Worm (Caenorhabditis elegans) whole organism, L4 larva: ENCODE data around the gene C13C4.8.

Source experiments
- R02D3.7 ChIP-seq: fragments of 150-350 bp; sonication (generic microtip); optimal IDR thresholded peaks from 3 replicates; lab custom pipeline; 2014; ENCODE audit warnings: missing biosample characterization, missing genetic modification characterization
- T20F7.1 ChIP-seq: fragments of 200-800 bp; sonication (Bioruptor generic); optimal IDR thresholded peaks from 2 replicates; lab custom pipeline; 2018; ENCODE audit warnings: mild to moderate bottlenecking, missing genetic modification characterization, missing compliant biosample characterization
- Y5F2A.4 ChIP-seq: fragments of 200-800 bp; sonication (Bioruptor generic); optimal IDR thresholded peaks from 2 replicates; lab custom pipeline; 2018; ENCODE audit warnings: mild to moderate bottlenecking, missing genetic modification characterization, missing compliant biosample characterization
- aha-1 ChIP-seq: fragments of 150-350 bp; peaks from one replicate; lab custom pipeline; 2014; ENCODE audit warnings: missing biosample characterization, missing genetic modification characterization
- aly-2 ChIP-seq: sonication (generic microtip); optimal IDR thresholded peaks from 2 replicates; lab custom pipeline; 2018; ENCODE audit warnings: missing biosample characterization, missing genetic modification characterization
- ceh-20 ChIP-seq: fragments of 200-800 bp; sonication (Bioruptor generic); IDR thresholded peaks from 2 replicates; pipeline ENCODE4 v1.3.6; 2022; ENCODE audit warnings: missing genetic modification reagents, missing genetic modification characterization, missing compliant biosample characterization
- ceh-28 ChIP-seq: fragments of 150-350 bp; optimal IDR thresholded peaks from 2 replicates; lab custom pipeline; 2014; ENCODE audit warnings: missing biosample characterization, missing genetic modification reagents, missing genetic modification characterization
- ceh-32 ChIP-seq: sonication (generic microtip); optimal IDR thresholded peaks from 2 replicates; lab custom pipeline; 2016; ENCODE audit warnings: mild to moderate bottlenecking, missing genetic modification characterization, missing compliant biosample characterization; ENCODE audit not compliant: poor library complexity
- ceh-82 ChIP-seq: sonication (generic microtip); optimal IDR thresholded peaks from 2 replicates; lab custom pipeline; 2017; ENCODE audit warnings: missing biosample characterization, missing genetic modification characterization
- ces-1 ChIP-seq: fragments of 150-350 bp; sonication (generic microtip); optimal IDR thresholded peaks from 4 replicates; lab custom pipeline; 2014; ENCODE audit warnings: missing biosample characterization, missing genetic modification reagents, missing genetic modification characterization
- daf-8 ChIP-seq: fragments of 200-800 bp; sonication (Bioruptor generic); IDR thresholded peaks from 2 replicates; pipeline ENCODE4 v1.3.6; 2022; ENCODE audit warnings: missing genetic modification characterization, missing compliant biosample characterization
- dmd-6 ChIP-seq: fragments of 200-800 bp; sonication (Bioruptor generic); IDR thresholded peaks from 2 replicates; pipeline ENCODE4 v1.3.6; 2022; ENCODE audit warnings: missing genetic modification reagents, missing genetic modification characterization, missing compliant biosample characterization
- dpl-1 ChIP-seq: fragments of 150-350 bp; optimal IDR thresholded peaks from 2 replicates; lab custom pipeline; 2014; ENCODE audit warnings: missing biosample characterization, missing genetic modification reagents, missing genetic modification characterization
- duxl-1 ChIP-seq: sonication (generic microtip); optimal IDR thresholded peaks from 2 replicates; lab custom pipeline; 2016; ENCODE audit warnings: mild to moderate bottlenecking, missing genetic modification characterization, moderate library complexity, missing compliant biosample characterization; ENCODE audit not compliant: poor library complexity
- dve-1 ChIP-seq: sonication (generic microtip); optimal IDR thresholded peaks from 2 replicates; lab custom pipeline; 2017; ENCODE audit warnings: antibody characterized with exemption, mild to moderate bottlenecking, missing genetic modification characterization, missing compliant biosample characterization; ENCODE audit not compliant: insufficient read depth
- fkh-10 ChIP-seq: fragments of 150-350 bp; optimal IDR thresholded peaks from 2 replicates; lab custom pipeline; 2014; ENCODE audit warnings: missing biosample characterization, missing genetic modification reagents, missing genetic modification characterization
- hif-1 ChIP-seq, 2 experiments: sonication (generic microtip); optimal IDR thresholded peaks; 2 replicates each; lab custom pipeline; 2016 to 2017; ENCODE audit warnings: missing compliant biosample characterization in 2 of 2, missing genetic modification characterization in 2 of 2, missing genetic modification reagents in 2 of 2, missing genotype in 2 of 2, mild to moderate bottlenecking in 1 of 2
- hlh-11 ChIP-seq: fragments of 200-800 bp; sonication (Bioruptor generic); optimal IDR thresholded peaks from 2 replicates; lab custom pipeline; 2018; ENCODE audit warnings: mild to moderate bottlenecking, missing genetic modification characterization, missing compliant biosample characterization
- hlh-30 ChIP-seq: sonication (generic microtip); optimal IDR thresholded peaks from 2 replicates; lab custom pipeline; 2017; ENCODE audit warnings: antibody characterized with exemption, mild to moderate bottlenecking, missing genetic modification characterization, missing compliant biosample characterization; ENCODE audit not compliant: insufficient read depth
- hmg-1.1 ChIP-seq: fragments of 200-800 bp; sonication (Bioruptor generic); IDR thresholded peaks from 2 replicates; pipeline ENCODE4 v1.3.6; 2022; ENCODE audit warnings: missing genetic modification reagents, missing genetic modification characterization, missing compliant biosample characterization
- lin-1 ChIP-seq: fragments of 200-800 bp; sonication (Bioruptor generic); IDR thresholded peaks from 2 replicates; pipeline ENCODE4 v1.3.6; 2022; ENCODE audit warnings: missing genetic modification reagents, missing genetic modification characterization, missing compliant biosample characterization
- madf-9 ChIP-seq: fragments of 200-800 bp; sonication (Bioruptor generic); conservative IDR thresholded peaks from 2 replicates; pipeline ENCODE4 v1.3.6; 2022; ENCODE audit warnings: missing genetic modification reagents, missing genetic modification characterization, missing compliant biosample characterization
- mdl-1 ChIP-seq, 2 experiments: fragments of 150-350 bp in 1 of 2; sonication (generic microtip) in 1 of 2; optimal IDR thresholded peaks; 2 replicates each; lab custom pipeline; 2014 to 2017; ENCODE audit warnings: missing biosample characterization in 2 of 2, missing genetic modification characterization in 2 of 2
- mdt-29 ChIP-seq: fragments of 200-800 bp; sonication (Bioruptor generic); IDR thresholded peaks from 2 replicates; pipeline ENCODE4 v1.3.6; 2022; ENCODE audit warnings: missing genetic modification reagents, missing genetic modification characterization, missing compliant biosample characterization
- mes-2 ChIP-seq: sonication (generic microtip); optimal IDR thresholded peaks from 2 replicates; lab custom pipeline; 2016; ENCODE audit warnings: missing genotype, mild to moderate bottlenecking, missing genetic modification characterization, missing compliant biosample characterization; ENCODE audit not compliant: poor library complexity, severe bottlenecking
- mxl-3 ChIP-seq: fragments of 200-800 bp; sonication (Bioruptor generic); optimal IDR thresholded peaks from 2 replicates; lab custom pipeline; 2018; ENCODE audit warnings: mild to moderate bottlenecking, missing genetic modification characterization, missing compliant biosample characterization
- nhr-237 ChIP-seq: sonication (generic microtip); optimal IDR thresholded peaks from 2 replicates; lab custom pipeline; 2017; ENCODE audit warnings: missing biosample characterization, missing genetic modification characterization
- nhr-48 ChIP-seq: sonication (generic microtip); optimal IDR thresholded peaks from 2 replicates; lab custom pipeline; 2016; ENCODE audit warnings: mild to moderate bottlenecking, missing genetic modification characterization, missing compliant biosample characterization
- nhr-6 ChIP-seq: fragments of 150-350 bp; optimal IDR thresholded peaks from 2 replicates; lab custom pipeline; 2014; ENCODE audit warnings: missing biosample characterization, missing genetic modification characterization
- nhr-76 ChIP-seq: fragments of 150-350 bp; optimal IDR thresholded peaks from 2 replicates; lab custom pipeline; 2014; ENCODE audit warnings: missing biosample characterization, missing genetic modification characterization
- pha-4 ChIP-seq, 2 experiments: fragments of 150-350 bp in 1 of 2; fragments of 200-800 bp in 1 of 2; sonication (Bioruptor generic) in 1 of 2; IDR thresholded peaks in 1 of 2; optimal IDR thresholded peaks in 1 of 2; 2 replicates each; pipeline versions ENCODE4 v1.3.6 to Lab custom; 2014 to 2022; ENCODE audit warnings: missing genetic modification characterization in 2 of 2, missing genetic modification reagents in 2 of 2, missing biosample characterization in 1 of 2, missing compliant biosample characterization in 1 of 2
- rbr-2 ChIP-seq: sonication (generic microtip); optimal IDR thresholded peaks from 2 replicates; lab custom pipeline; 2016; ENCODE audit warnings: missing genotype, missing genetic modification characterization, missing compliant biosample characterization
- set-16 ChIP-seq: fragments of 200-800 bp; sonication (Bioruptor generic); IDR thresholded peaks from 2 replicates; pipeline ENCODE4 v1.3.6; 2022; ENCODE audit warnings: missing genetic modification reagents, missing genetic modification characterization, missing compliant biosample characterization
- spr-3 ChIP-seq: fragments of 200-800 bp; sonication (Bioruptor generic); optimal IDR thresholded peaks from 2 replicates; lab custom pipeline; 2018; ENCODE audit warnings: mild to moderate bottlenecking, missing genetic modification characterization, missing compliant biosample characterization
- tag-97 ChIP-seq: fragments of 200-800 bp; sonication (Bioruptor generic); IDR thresholded peaks from 2 replicates; pipeline ENCODE4 v1.3.6; 2022; ENCODE audit warnings: missing genetic modification characterization, missing compliant biosample characterization
- unc-130 ChIP-seq: sonication (generic microtip); optimal IDR thresholded peaks from 2 replicates; lab custom pipeline; 2016; ENCODE audit warnings: missing genetic modification reagents, missing genetic modification characterization, missing compliant biosample characterization
- unc-62 ChIP-seq, 3 experiments: fragments of 150-350 bp in 1 of 3; sonication (generic microtip); optimal IDR thresholded peaks in 2 of 3; peaks in 1 of 3; 1 replicate in 1 of 3; 2 replicates in 2 of 3; lab custom pipeline; 2014 to 2017; ENCODE audit warnings: missing biosample characterization in 3 of 3, missing genetic modification characterization in 3 of 3, missing genetic modification reagents in 3 of 3, missing genotype in 1 of 3
- vab-7 ChIP-seq: fragments of 200-800 bp; sonication (Bioruptor generic); IDR thresholded peaks from 2 replicates; pipeline ENCODE4 v1.3.6; 2022; ENCODE audit warnings: missing genetic modification reagents, missing genetic modification characterization, missing compliant biosample characterization
- zfp-2 ChIP-seq: sonication (generic microtip); optimal IDR thresholded peaks from 2 replicates; lab custom pipeline; 2016; ENCODE audit warnings: mild to moderate bottlenecking, missing genetic modification characterization, missing compliant biosample characterization
- zip-2 ChIP-seq: fragments of 150-350 bp; optimal IDR thresholded peaks from 2 replicates; lab custom pipeline; 2014; ENCODE audit warnings: missing biosample characterization, missing genetic modification characterization
- ztf-7 ChIP-seq: fragments of 150-350 bp; optimal IDR thresholded peaks from 2 replicates; lab custom pipeline; 2014; ENCODE audit warnings: missing biosample characterization, missing genetic modification characterization

The C13C4.8 gene

DNA sequence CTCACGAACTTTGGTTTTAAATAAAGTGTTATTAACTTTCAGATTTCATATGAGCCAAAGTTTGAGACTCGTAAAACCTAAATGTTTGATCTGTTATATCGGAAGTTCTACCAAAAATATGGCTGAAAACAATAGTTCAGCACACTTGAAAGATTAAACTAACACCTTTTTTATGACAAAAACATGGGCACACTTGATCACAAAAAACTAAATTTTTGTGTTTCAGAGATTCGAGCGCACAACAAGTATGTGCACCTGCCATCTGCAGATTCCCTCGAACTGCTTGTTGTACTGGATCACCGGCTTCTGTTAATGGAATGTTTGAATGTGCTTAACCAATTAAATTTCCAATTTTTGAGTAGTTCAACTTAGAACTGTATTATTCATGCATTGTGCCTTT is 36.0 kb downstream of the C13C4.8 start:
- TF ChIP-seq unc-62 (GFP tag; optimal IDR thresholded peaks at IDR 0.05 in 1 of 2; lab: Kevin White, UChicago) (peak in 1 of 2 experiments; percentile 91), unc-62 (tag; optimal IDR thresholded peaks at IDR 0.05; lab: Kevin White, UChicago) (no peak), zip-2 (tag; lab: Kevin White, UChicago) (no peak), hmg-1.1 (GFP tag; lab: Robert Waterston, UW) (no peak)

DNA sequence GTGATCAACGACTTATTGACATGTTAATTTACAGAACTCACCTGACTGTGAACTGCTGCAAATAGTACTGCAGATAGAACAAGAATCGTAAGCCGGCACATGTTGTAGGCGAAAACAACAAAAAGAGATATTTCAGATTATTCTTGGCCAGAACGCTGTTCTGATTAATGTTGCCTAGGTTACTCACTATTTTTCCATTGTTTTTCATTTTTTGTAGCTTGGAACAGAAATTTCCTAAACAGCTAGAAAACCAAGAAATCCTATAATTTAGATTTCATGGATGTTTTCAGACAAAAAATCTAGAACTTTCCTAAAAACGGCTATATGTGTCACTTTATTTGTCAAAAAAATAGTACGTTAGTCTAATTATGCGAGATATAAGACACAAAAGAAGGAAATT is 36.8 kb downstream of the C13C4.8 start, which contains the start of gene C27A7.9:
TSS of gene C27A7.9 (minus strand) at position 101 of the 400 bp plus-strand sequence.
- TF ChIP-seq spr-3 (no peak), hlh-11 (tag; lab: Kevin White, UChicago) (no peak), hlh-30 (tag; lab: Kevin White, UChicago) (no peak), fkh-10 (no peak), dpl-1 (GFP tag; lab: Kevin White, UChicago) (no peak), T20F7.1 (GFP tag; lab: Kevin White, UChicago) (no peak), unc-62 (GFP tag; optimal IDR thresholded peaks at IDR 0.05 in 1 of 2; lab: Kevin White, UChicago) (peak in 1 of 2 experiments; percentile 27), unc-62 (tag; optimal IDR thresholded peaks at IDR 0.05; lab: Kevin White, UChicago) (no peak), vab-7 (no peak)

ce11 chrV:12158377-12158776 is 40.6 kb downstream of the C13C4.8 start:
- TF ChIP-seq hif-1 (tag; optimal IDR thresholded peaks at IDR 0.05; lab: Kevin White, UChicago) (no peak), nhr-6 (tag; lab: Kevin White, UChicago) (peak; percentile 4), ceh-20 (peak; percentile 12; the same call in 1 of the 2 replicates), ceh-82 (tag; lab: Kevin White, UChicago) (no peak), mxl-3 (GFP tag; lab: Kevin White, UChicago) (peak; percentile 46), dmd-6 (GFP tag; lab: Robert Waterston, UW) (peak; percentile 28; the same call in 1 of the 2 replicates), nhr-48 (tag; lab: Kevin White, UChicago) (peak; percentile 75)

DNA sequence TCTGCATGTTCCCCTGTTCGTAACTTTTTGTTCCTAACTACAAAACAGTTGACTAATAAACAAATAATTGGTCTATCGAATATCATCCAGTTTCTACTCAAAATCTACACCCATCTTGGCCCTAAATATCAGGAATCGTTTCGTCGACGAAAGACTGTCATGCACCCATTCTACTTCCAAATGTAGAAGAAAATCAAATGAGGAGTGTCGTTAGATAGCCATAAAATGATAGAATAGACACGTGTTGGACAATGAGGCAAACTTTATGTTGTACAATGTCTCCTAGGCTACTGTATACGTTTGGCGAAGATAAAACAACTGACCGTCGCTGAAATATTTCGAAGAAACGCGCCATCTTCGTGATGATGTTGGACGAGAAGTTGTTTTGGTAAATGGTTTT is 42.2 kb downstream of the C13C4.8 start:
- TF ChIP-seq unc-130 (GFP tag; lab: Kevin White, UChicago) (no peak), mdt-29 (GFP tag; lab: Robert Waterston, UW) (no peak), zfp-2 (tag; lab: Kevin White, UChicago) (no peak), duxl-1 (tag; lab: Kevin White, UChicago) (no peak), nhr-48 (tag; lab: Kevin White, UChicago) (no peak), unc-62 (GFP tag; optimal IDR thresholded peaks at IDR 0.05 in 1 of 2; lab: Kevin White, UChicago) (no peak), unc-62 (tag; optimal IDR thresholded peaks at IDR 0.05; lab: Kevin White, UChicago) (no peak), mes-2 (tag; lab: Kevin White, UChicago) (no peak), aha-1 (no peak), Y5F2A.4 (GFP tag; lab: Kevin White, UChicago) (no peak), tag-97 (GFP tag; lab: Robert Waterston, UW) (no peak), fkh-10 (no peak), nhr-76 (tag; lab: Kevin White, UChicago) (no peak), ceh-28 (tag; lab: Kevin White, UChicago) (no peak)

- no peak for TF ChIP-seq dve-1
- no peak for TF ChIP-seq aly-2
- TF ChIP-seq nhr-237 (tag; lab: Kevin White, UChicago): no peak
- no peak for TF ChIP-seq set-16 (GFP tag; lab: Robert Waterston, UW)
- no peak for TF ChIP-seq R02D3.7 (tag; lab: Kevin White, UChicago)
- no peak for TF ChIP-seq rbr-2 (tag; lab: Kevin White, UChicago)
- TF ChIP-seq ces-1: no peak
- TF ChIP-seq ceh-20: no peak
- TF ChIP-seq ceh-32 (tag; lab: Kevin White, UChicago): no peak
- no peak for TF ChIP-seq vab-7
- TF ChIP-seq lin-1 (GFP tag; lab: Robert Waterston, UW): no peak
- no peak for TF ChIP-seq pha-4 (GFP tag; IDR thresholded peaks at IDR 0.05; lab: Robert Waterston, UW)
- no peak for TF ChIP-seq pha-4 (tag; optimal IDR thresholded peaks at IDR 0.05; lab: Kevin White, UChicago)
- no peak for TF ChIP-seq daf-8
- TF ChIP-seq ztf-7 (tag; lab: Kevin White, UChicago): no peak
- TF ChIP-seq madf-9 (GFP tag; lab: Robert Waterston, UW): no peak
- no peak for TF ChIP-seq mdl-1 (tag; optimal IDR thresholded peaks at IDR 0.05; lab: Kevin White, UChicago)
Observed at ce11 chrV:12161157-12161556, 43.4 kb downstream of the C13C4.8 start.
